Worm (Caenorhabditis elegans): ENCODE measurements around the gene cpr-3.
"Not testable (repeated sequence)": the region's sequence is repeated elsewhere in the genome, so short reads cannot be mapped to it uniquely, and the experiment has no call there.

cpr-3 gene

DNA sequence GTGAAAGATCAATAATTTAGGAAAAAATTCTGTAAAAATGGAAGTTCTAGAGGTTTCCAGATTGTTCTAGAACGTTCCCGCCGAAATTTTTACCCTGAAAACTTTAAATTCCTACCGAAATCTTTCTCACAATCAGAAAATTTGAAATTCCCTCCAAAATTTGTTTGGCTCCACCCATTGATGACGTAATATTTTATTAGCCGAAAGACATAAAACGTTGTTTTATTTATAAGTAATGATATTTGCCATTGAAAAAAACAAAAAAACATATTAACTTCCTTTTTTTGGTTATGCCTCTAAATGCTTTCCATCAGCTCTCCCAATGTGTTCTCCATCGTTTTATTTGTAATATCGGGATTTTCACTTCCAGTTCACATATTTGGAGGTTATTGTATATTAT, 31.8 kb upstream of the cpr-3 start, which contains the start of gene srh-295:
TSS of gene srh-295 (plus strand) at position 301 of the 400 bp plus-strand sequence.
- TF ChIP-seq flh-1 (GFP tag; optimal IDR thresholded peaks at IDR 0.05) (no peak), zip-8 (tag; optimal IDR thresholded peaks at IDR 0.05) (peak; percentile 70)

DNA sequence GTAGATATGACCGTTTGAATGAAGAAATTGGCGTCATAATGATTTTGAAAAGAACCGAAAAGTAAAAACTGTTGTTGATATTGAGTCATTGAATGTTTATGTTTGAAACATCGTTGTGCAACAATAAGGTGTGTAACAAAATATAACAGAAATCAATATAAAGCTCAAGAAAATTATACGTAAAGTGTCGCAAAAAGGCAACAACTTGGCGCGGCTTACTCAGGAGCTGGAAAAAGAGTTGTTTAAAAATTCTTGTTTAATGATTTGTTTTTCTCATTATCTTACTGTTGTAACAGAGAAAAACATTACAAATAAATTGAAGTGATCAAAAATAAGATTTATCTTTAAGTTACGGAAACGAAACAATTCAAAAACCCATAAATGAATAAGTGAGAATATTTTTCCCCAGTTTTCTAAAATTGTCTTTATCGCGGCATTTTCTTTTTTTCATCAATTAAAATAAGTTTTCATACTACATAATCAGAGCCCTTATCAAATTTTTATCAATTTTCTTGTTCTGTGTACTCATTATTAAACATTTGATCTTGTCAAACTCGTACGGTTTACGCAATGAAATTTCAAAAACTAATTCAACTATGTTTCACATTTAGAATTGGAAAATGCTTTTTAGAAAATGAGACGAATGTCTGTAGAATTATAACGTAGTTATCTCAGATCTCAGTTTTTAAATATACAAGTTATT, 29.4 kb upstream of the cpr-3 start, which contains the start of gene ZK1037.6:
TSS of gene ZK1037.6 (minus strand) at position 51 of the 703 bp plus-strand sequence.
- TF ChIP-seq cnd-1 (tag; optimal IDR thresholded peaks at IDR 0.05) (no peak), unc-62 (GFP tag; optimal IDR thresholded peaks at IDR 0.05) (no peak), mls-2 (tag; optimal IDR thresholded peaks at IDR 0.05) (no peak), flh-1 (GFP tag; optimal IDR thresholded peaks at IDR 0.05) (no peak), mab-5 (tag; optimal IDR thresholded peaks at IDR 0.05) (no peak), nhr-12 (tag; optimal IDR thresholded peaks at IDR 0.05) (no peak), elt-1 (tag; optimal IDR thresholded peaks at IDR 0.05; ENCODE audit: borderline replicate concordance, insufficient read depth) (no peak), tbx-8 (GFP tag; optimal IDR thresholded peaks at IDR 0.05) (no peak), unc-39 (tag; optimal IDR thresholded peaks at IDR 0.05) (no peak), sem-2 (GFP tag; optimal IDR thresholded peaks at IDR 0.05) (no peak), mep-1 (tag; optimal IDR thresholded peaks at IDR 0.05) (no peak), lin-32 (GFP tag; optimal IDR thresholded peaks at IDR 0.05) (no peak), ces-1 (GFP tag; optimal IDR thresholded peaks at IDR 0.05) (no peak), nhr-2 (tag; optimal IDR thresholded peaks at IDR 0.05) (no peak), ztf-11 (tag; optimal IDR thresholded peaks at IDR 0.05) (no peak), ceh-83 (GFP tag; optimal IDR thresholded peaks at IDR 0.05) (no peak), hlh-1 (tag; optimal IDR thresholded peaks at IDR 0.05) (no peak), snpc-4 (tag; optimal IDR thresholded peaks at IDR 0.05) (no peak), ham-2 (GFP tag; optimal IDR thresholded peaks at IDR 0.05) (no peak)

DNA sequence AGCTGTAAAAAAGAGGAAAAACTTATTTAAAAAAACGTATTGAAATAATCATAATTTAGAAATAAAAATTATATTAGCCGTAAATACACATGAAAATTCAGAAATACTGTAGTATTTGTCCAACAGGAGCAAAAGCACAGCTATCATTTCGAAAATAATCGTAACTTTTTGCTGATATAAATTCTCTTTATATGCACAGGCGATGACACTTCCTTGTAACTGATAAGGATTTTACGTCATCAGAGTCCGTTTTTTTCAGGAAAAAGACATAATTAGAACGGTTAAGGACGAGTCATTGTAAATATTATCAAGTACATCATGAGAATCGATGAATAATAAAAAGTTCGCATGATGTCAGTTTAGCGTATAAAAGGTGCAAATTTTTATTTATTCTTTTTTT, 24.9 kb upstream of the cpr-3 start:
- no peak for TF ChIP-seq sptf-1 (tag; optimal IDR thresholded peaks at IDR 0.05)
- TF ChIP-seq M03D4.4 (tag; optimal IDR thresholded peaks at IDR 0.05): no peak
- no peak for TF ChIP-seq elt-3 (tag; optimal IDR thresholded peaks at IDR 0.05)
- TF ChIP-seq tbx-8 (GFP tag; optimal IDR thresholded peaks at IDR 0.05): no peak
- TF ChIP-seq mls-2 (tag; optimal IDR thresholded peaks at IDR 0.05): no peak

DNA sequence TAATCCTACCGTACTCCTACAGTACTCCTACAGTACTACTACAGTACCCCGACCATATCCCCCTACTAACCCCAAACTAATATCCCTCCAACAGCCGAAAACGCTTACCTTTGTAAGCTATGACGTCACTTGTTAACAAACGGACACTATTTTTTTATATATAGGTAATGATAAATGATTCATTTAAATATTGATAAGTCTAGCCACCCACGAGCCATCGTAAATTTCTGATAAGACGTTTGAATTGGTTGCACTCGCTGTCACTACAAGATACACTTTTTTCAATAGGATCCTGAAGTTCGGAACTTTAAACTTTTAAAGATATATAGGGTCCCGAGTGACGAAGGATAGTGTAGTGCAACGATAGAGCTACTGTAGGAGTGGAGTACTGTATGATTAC, 24.2 kb upstream of the cpr-3 start, which contains the start of gene nhr-247:
TSS of gene nhr-247 (plus strand) at position 330 of the 400 bp plus-strand sequence.
- TF ChIP-seq lin-32 (GFP tag; optimal IDR thresholded peaks at IDR 0.05); ztf-11 (tag; optimal IDR thresholded peaks at IDR 0.05); zip-8 (tag; optimal IDR thresholded peaks at IDR 0.05): not testable (repeated sequence)

DNA sequence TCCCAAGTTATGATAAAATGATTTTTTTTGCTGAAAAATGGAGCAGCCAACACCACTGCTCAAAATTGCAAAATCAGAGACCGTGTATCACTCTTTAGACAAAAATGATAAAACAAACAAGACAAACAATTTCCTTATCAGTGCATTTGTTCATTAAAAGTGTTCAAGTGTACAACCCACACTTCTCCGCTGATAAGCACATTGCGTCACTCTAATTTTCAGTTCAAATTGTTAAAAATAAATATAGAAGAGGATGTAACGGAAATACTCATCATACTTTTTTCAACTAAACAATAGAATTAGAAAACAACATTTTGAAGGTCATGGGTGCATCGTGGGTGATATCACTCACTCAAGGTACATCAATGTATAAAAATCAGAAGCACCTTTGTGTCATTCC, 20.1 kb upstream of the cpr-3 start, which contains the start of gene nhr-291:
TSS of gene nhr-291 (plus strand) at position 324 of the 400 bp plus-strand sequence.
- TF ChIP-seq mep-1 (tag; optimal IDR thresholded peaks at IDR 0.05): no peak
- TF ChIP-seq ham-2 (GFP tag; optimal IDR thresholded peaks at IDR 0.05): no peak
- no peak for TF ChIP-seq nhr-12 (tag; optimal IDR thresholded peaks at IDR 0.05)

DNA sequence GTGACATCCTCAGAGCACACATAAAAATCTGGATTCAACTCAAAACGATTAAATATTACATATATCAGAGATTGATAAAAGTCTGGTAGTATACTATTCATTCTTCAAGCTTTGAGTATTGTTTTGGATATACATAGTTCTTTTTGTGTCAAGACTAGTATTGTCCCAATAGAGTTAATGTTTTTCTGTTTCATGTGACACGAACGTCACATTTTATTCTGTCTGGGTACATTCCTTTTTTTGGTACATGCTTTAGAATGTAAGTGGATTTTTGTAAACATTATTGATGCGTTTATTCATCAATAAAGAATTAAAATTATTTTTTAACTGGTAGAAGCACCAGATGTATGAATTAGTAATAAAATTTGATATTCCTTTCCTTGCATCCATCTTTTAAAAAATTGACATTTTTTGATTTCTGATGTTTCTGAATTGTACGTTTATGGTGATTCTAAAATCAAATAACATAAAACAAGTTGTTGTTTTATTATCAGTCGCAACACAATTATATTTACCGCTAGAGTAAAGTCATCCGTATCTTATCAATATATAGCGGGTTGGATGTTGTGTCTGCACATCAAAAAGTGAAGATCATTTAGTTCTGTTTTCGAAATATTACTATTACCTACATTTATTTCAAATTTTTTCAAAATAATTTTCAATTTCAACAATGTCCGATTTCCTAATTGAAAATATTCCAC, 17.5 kb upstream of the cpr-3 start, which contains the start of the genes srt-22 and nhr-246:
TSS of gene srt-22 (minus strand) at position 101 of the 701 bp plus-strand sequence.
TSS of gene nhr-246 (plus strand) at position 651 of the 701 bp plus-strand sequence.
- no peak for TF ChIP-seq ceh-83 (GFP tag; optimal IDR thresholded peaks at IDR 0.05)
- TF ChIP-seq unc-62 (GFP tag; optimal IDR thresholded peaks at IDR 0.05): no peak
- no peak for TF ChIP-seq mep-1 (tag; optimal IDR thresholded peaks at IDR 0.05)
- TF ChIP-seq ztf-11 (tag; optimal IDR thresholded peaks at IDR 0.05): no peak
- TF ChIP-seq pha-4 (tag; optimal IDR thresholded peaks at IDR 0.05): no peak
- TF ChIP-seq nhr-12 (tag; optimal IDR thresholded peaks at IDR 0.05): no peak
- no peak for TF ChIP-seq sptf-1 (tag; optimal IDR thresholded peaks at IDR 0.05)
- TF ChIP-seq snpc-4 (tag; optimal IDR thresholded peaks at IDR 0.05): no peak
- TF ChIP-seq nhr-2 (tag; optimal IDR thresholded peaks at IDR 0.05): no peak

DNA sequence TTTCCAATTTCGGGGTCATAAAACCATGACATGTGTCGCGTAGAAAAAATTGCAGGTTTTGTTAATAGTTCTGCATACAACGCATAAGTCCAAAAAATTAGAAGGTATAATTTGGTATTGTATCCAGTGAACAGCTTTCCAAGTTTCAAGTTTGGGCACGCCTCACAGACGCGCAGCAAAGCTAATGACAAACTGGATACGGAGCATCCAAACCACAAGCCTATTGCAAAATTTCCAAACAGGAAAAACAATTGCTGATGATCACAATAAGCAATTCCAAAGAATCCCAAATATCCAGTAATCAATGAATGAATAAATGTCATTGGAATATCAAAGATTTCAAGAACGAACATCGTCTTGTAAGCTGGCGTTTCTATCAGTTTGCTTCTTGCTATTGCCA, 15.0 kb upstream of the cpr-3 start:
- TF ChIP-seq sem-2 (GFP tag; optimal IDR thresholded peaks at IDR 0.05) (no peak), ceh-43 (GFP tag; optimal IDR thresholded peaks at IDR 0.05) (no peak), ces-1 (GFP tag; optimal IDR thresholded peaks at IDR 0.05) (no peak), ztf-11 (tag; optimal IDR thresholded peaks at IDR 0.05) (no peak), ham-2 (GFP tag; optimal IDR thresholded peaks at IDR 0.05) (no peak), hlh-1 (tag; optimal IDR thresholded peaks at IDR 0.05) (no peak), nhr-76 (tag; optimal IDR thresholded peaks at IDR 0.05) (no peak), drap-1 (GFP tag; optimal IDR thresholded peaks at IDR 0.05) (no peak), mab-5 (tag; optimal IDR thresholded peaks at IDR 0.05) (no peak), ceh-83 (GFP tag; optimal IDR thresholded peaks at IDR 0.05) (no peak), snpc-4 (tag; optimal IDR thresholded peaks at IDR 0.05) (no peak), unc-120 (tag; optimal IDR thresholded peaks at IDR 0.05; ENCODE audit: poor library complexity, severe bottlenecking) (no peak), mls-2 (tag; optimal IDR thresholded peaks at IDR 0.05) (no peak), nhr-237 (tag; optimal IDR thresholded peaks at IDR 0.05) (no peak), nhr-2 (tag; optimal IDR thresholded peaks at IDR 0.05) (no peak), tbx-8 (GFP tag; optimal IDR thresholded peaks at IDR 0.05) (no peak), M03D4.4 (tag; optimal IDR thresholded peaks at IDR 0.05) (no peak)

Data from whole organism, mixed stage, embryonic.